Fruit fly (Drosophila melanogaster): ENCODE results near the gene CG32069.
A peak's percentile ranks its signal among the peaks of the same experiment; 100 is the strongest.

Gene CG32069

DNA sequence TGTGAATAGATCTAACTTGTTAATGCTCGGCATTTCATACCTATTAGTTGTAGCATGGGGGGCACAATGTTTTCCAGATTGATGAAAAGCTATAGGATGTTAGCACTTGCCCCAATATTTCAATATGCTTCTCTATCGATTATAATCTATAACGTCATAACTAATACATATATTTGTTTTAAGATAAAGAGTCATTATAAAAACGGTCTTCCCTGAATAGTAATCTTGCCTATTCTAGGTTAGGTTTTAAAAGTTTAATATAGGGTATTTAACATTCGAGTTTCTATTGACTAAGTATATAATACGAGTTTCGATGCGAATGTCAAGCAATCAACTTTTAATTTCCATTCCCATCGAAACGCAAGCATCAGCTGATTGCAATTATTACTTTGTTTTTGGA, 1.2 kb downstream of the CG32069 start, which contains the start of the genes CG6321 and Blos2 (continued):
- no peak for TF ChIP-seq CG13894 (tag; optimal IDR thresholded peaks at IDR 0.05)
- TF ChIP-seq sqz (GFP tag; optimal IDR thresholded peaks at IDR 0.05), result peak; percentile 20
- TF ChIP-seq CG2678 (tag; optimal IDR thresholded peaks at IDR 0.05), result peak; percentile 89
- peak; percentile 33 for TF ChIP-seq kah (GFP tag; optimal IDR thresholded peaks at IDR 0.05)
- TF ChIP-seq CG2120 (GFP tag; optimal IDR thresholded peaks at IDR 0.05), result peak; percentile 82
- TF ChIP-seq eve (GFP tag; optimal IDR thresholded peaks at IDR 0.05), result peak in 1 of 2 experiments; percentile 83
- no peak for TF ChIP-seq lov (optimal IDR thresholded peaks at IDR 0.05)
- TF ChIP-seq lov (GFP tag; IDR thresholded peaks at IDR 0.05), result 0 out of 3 replicates have a peak, but pooled peaks have one; percentile 37
- TF ChIP-seq Hr78 (GFP tag; optimal IDR thresholded peaks at IDR 0.05), result peak in 1 of 2 experiments; percentile 31
- TF ChIP-seq CG11504 (tag; optimal IDR thresholded peaks at IDR 0.05), result peak; percentile 86
- TF ChIP-seq Rfx (GFP tag; IDR thresholded peaks at IDR 0.05), result peak; percentile 79
- TF ChIP-seq Fer1 (GFP tag; optimal IDR thresholded peaks at IDR 0.05), result peak; percentile 87
- TF ChIP-seq CG18764 (GFP tag; optimal IDR thresholded peaks at IDR 0.05), result peak; percentile 4
- TF ChIP-seq grn (GFP tag; optimal IDR thresholded peaks at IDR 0.05), result peak; percentile 21
- TF ChIP-seq disco-r (GFP tag; optimal IDR thresholded peaks at IDR 0.05), result no peak
- TF ChIP-seq HLH3B (GFP tag; IDR thresholded peaks at IDR 0.05), result peak; percentile 68
- TF ChIP-seq CG30020 (tag; optimal IDR thresholded peaks at IDR 0.05), result peak; percentile 43
- TF ChIP-seq btn (GFP tag; optimal IDR thresholded peaks at IDR 0.05), result no peak
- TF ChIP-seq Aef1 (GFP tag; IDR thresholded peaks at IDR 0.05), result peak; percentile 30; the same call in 1 of the 3 replicates
- peak; percentile 38 for TF ChIP-seq Side (GFP tag; optimal IDR thresholded peaks at IDR 0.05)
- TF ChIP-seq tin (GFP tag; optimal IDR thresholded peaks at IDR 0.05), result peak; percentile 61
- peak; percentile 81 for TF ChIP-seq exex (tag; optimal IDR thresholded peaks at IDR 0.05)
- TF ChIP-seq Hr3 (GFP tag; optimal IDR thresholded peaks at IDR 0.05), result peak; percentile 69
- TF ChIP-seq gt (GFP tag; IDR thresholded peaks at IDR 0.05), result no peak
- TF ChIP-seq CG31365 (tag; optimal IDR thresholded peaks at IDR 0.05), result peak; percentile 24
- TF ChIP-seq CG12155 (GFP tag; optimal IDR thresholded peaks at IDR 0.05), result peak; percentile 64
- no peak for TF ChIP-seq abd-A (tag; optimal IDR thresholded peaks at IDR 0.05)
- no peak for TF ChIP-seq CG10431 (GFP tag; optimal IDR thresholded peaks at IDR 0.05)
- no peak for TF ChIP-seq CG1792 (GFP tag; optimal IDR thresholded peaks at IDR 0.05)
- peak; percentile 4 for TF ChIP-seq mirr (GFP tag; optimal IDR thresholded peaks at IDR 0.05)
- TF ChIP-seq CG3281 (GFP tag; optimal IDR thresholded peaks at IDR 0.05), result peak; percentile 86
- TF ChIP-seq Rx (GFP tag; IDR thresholded peaks at IDR 0.05), result peak; percentile 17; the same call in 1 of the 2 replicates
- peak; percentile 62 for TF ChIP-seq Nf-YB (GFP tag; optimal IDR thresholded peaks at IDR 0.05)
- TF ChIP-seq CG12104 (GFP tag; optimal IDR thresholded peaks at IDR 0.05), result peak; percentile 68
- TF ChIP-seq CG4424 (GFP tag; optimal IDR thresholded peaks at IDR 0.05), result peak; percentile 73
- peak; percentile 6 for TF ChIP-seq MTF-1 (GFP tag; optimal IDR thresholded peaks at IDR 0.05; ENCODE audit: borderline replicate concordance)
- peak; percentile 78 for TF ChIP-seq Sox102F (GFP tag; optimal IDR thresholded peaks at IDR 0.05)
- TF ChIP-seq CG9817 (tag; optimal IDR thresholded peaks at IDR 0.05), result peak; percentile 63
- no peak for TF ChIP-seq CG14860 (GFP tag; IDR thresholded peaks at IDR 0.05; ENCODE audit: partially characterized antibody)
- peak; percentile 50 for TF ChIP-seq Dp (GFP tag; optimal IDR thresholded peaks at IDR 0.05)
- TF ChIP-seq CoRest (tag; optimal IDR thresholded peaks at IDR 0.05), result peak; percentile 85
- TF ChIP-seq CG11085 (GFP tag; IDR thresholded peaks at IDR 0.05), result no peak
- peak; percentile 65 for TF ChIP-seq cwo (GFP tag; optimal IDR thresholded peaks at IDR 0.05)
- no peak for TF ChIP-seq Myb (GFP tag; optimal IDR thresholded peaks at IDR 0.05)
- TF ChIP-seq CG32767 (GFP tag; IDR thresholded peaks at IDR 0.05), result 0 out of 2 replicates have a peak, but pooled peaks have one; percentile 21
- TF ChIP-seq CG1603 (tag; optimal IDR thresholded peaks at IDR 0.05), result peak; percentile 63
- no peak for TF ChIP-seq dati (GFP tag; IDR thresholded peaks at IDR 0.05)
- TF ChIP-seq CG32532 (GFP tag; IDR thresholded peaks at IDR 0.05), result peak; percentile 70; the same call in 1 of the 2 replicates
- no peak for TF ChIP-seq sr (GFP tag; IDR thresholded peaks at IDR 0.05)
- TF ChIP-seq sisA (GFP tag; IDR thresholded peaks at IDR 0.05), result peak; percentile 54
- TF ChIP-seq CG4854 (GFP tag; optimal IDR thresholded peaks at IDR 0.05), result peak; percentile 30
